Worm (Caenorhabditis elegans): ENCODE measurements around the gene F15H10.10.

- TF ChIP-seq lim-6 (tag; optimal IDR thresholded peaks at IDR 0.05) (no peak), ama-1 (optimal IDR thresholded peaks at IDR 0.05) (no peak), K02D7.2 (tag; optimal IDR thresholded peaks at IDR 0.05) (no peak), ceh-9 (tag; optimal IDR thresholded peaks at IDR 0.05) (no peak), ceh-48 (tag; optimal IDR thresholded peaks at IDR 0.05) (no peak), pha-2 (tag; optimal IDR thresholded peaks at IDR 0.05) (no peak)
These were observed 47.3 kb upstream of the F15H10.10 start for ce11 chrV:10464160-10464559.
